Fruit fly (Drosophila melanogaster) whole organism, adult: Measurements from ENCODE around the gene CG34355.

Source experiments
- CG11617 ChIP-seq: fragments of 200-800 bp; sonication (Bioruptor generic); optimal IDR thresholded peaks from 2 replicates; lab custom pipeline; 2017; ENCODE audit warnings: mild to moderate bottlenecking, missing biosample characterization, missing genetic modification reagents, missing genetic modification characterization
- CG14711 ChIP-seq: fragments of 200-800 bp; sonication (Bioruptor generic); optimal IDR thresholded peaks from 2 replicates; lab custom pipeline; 2018; ENCODE audit warnings: missing biosample characterization, mild to moderate bottlenecking, missing genetic modification characterization, moderate library complexity
- CG7045 ChIP-seq: fragments of 200-800 bp; sonication (Bioruptor generic); optimal IDR thresholded peaks from 2 replicates; lab custom pipeline; 2017; ENCODE audit warnings: missing biosample characterization, mild to moderate bottlenecking, missing genetic modification characterization
- CG7101 ChIP-seq: fragments of 200-800 bp; sonication (Bioruptor generic); optimal IDR thresholded peaks from 2 replicates; lab custom pipeline; 2018; ENCODE audit warnings: missing biosample characterization, mild to moderate bottlenecking, missing genetic modification characterization, moderate library complexity
- Hr96 ChIP-seq: fragments of 200-800 bp; sonication (Bioruptor generic); optimal IDR thresholded peaks from 2 replicates; lab custom pipeline; 2016; ENCODE audit warnings: missing biosample characterization, missing genetic modification characterization
- Mnt ChIP-seq: fragments of 200-800 bp; sonication (Bioruptor generic); optimal IDR thresholded peaks from 2 replicates; lab custom pipeline; 2016; ENCODE audit warnings: missing biosample characterization, mild to moderate bottlenecking, missing genetic modification characterization
- bab1 ChIP-seq: fragments of 200-800 bp; sonication (Bioruptor generic); optimal IDR thresholded peaks from 3 replicates; lab custom pipeline; 2019; ENCODE audit warnings: missing biosample characterization, mild to moderate bottlenecking, missing genetic modification characterization, moderate library complexity
- cic ChIP-seq: fragments of 200-800 bp; sonication (Bioruptor generic); optimal IDR thresholded peaks from 2 replicates; lab custom pipeline; 2017; ENCODE audit warnings: missing biosample characterization, mild to moderate bottlenecking, missing genetic modification characterization, moderate library complexity
- kay ChIP-seq: fragments of 200-800 bp; sonication (Bioruptor generic); peaks from one replicate; lab custom pipeline; 2016; ENCODE audit warnings: missing biosample characterization, missing genetic modification characterization, borderline replicate concordance
- ovo ChIP-seq: fragments of 200-800 bp; sonication (Bioruptor generic); optimal IDR thresholded peaks from 2 replicates; lab custom pipeline; 2016; ENCODE audit warnings: missing biosample characterization, missing genetic modification characterization
- pad ChIP-seq: fragments of 200-800 bp; sonication (Bioruptor generic); optimal IDR thresholded peaks from 3 replicates; lab custom pipeline; 2017; ENCODE audit warnings: missing biosample characterization, missing genetic modification characterization, mild to moderate bottlenecking, moderate library complexity, missing genetic modification reagents
- tj ChIP-seq: fragments of 200-800 bp; sonication (Bioruptor generic); optimal IDR thresholded peaks from 3 replicates; lab custom pipeline; 2017; ENCODE audit warnings: missing biosample characterization, mild to moderate bottlenecking, missing genetic modification characterization, moderate library complexity
- toe ChIP-seq: fragments of 200-800 bp; sonication (Bioruptor generic); optimal IDR thresholded peaks from 2 replicates; lab custom pipeline; 2016; ENCODE audit warnings: missing biosample characterization, missing genetic modification characterization

DNA sequence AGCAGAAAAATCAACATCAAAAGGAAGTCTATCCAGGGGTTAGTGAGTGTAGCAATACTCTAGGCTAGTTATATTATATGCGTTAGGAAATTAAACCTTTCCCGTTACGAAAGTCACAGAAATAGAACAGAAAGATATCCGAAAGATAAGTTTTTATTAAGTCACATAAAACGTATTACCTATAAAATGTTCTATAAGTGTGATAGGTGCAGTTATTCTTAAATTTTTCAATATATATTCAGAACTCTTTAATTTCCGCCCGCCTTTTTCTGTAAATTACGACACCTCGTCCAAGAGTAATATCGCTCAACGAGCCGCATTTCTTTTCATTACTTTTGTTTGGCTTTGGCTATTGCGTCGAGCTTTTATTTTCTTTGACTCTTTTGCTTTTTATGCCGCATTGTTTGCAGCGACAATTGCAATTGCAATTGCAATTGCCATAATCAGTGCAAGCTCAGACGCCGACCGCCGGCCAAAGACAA lies 74.7 kb downstream of the CG34355 start:
- no peak for TF ChIP-seq bab1 (GFP tag; lab: Kevin White, UChicago)
- TF ChIP-seq tj (GFP tag; lab: Kevin White, UChicago), result no peak
- no peak for TF ChIP-seq CG11617 (GFP tag; lab: Kevin White, UChicago)
- no peak for TF ChIP-seq Mnt
- no peak for TF ChIP-seq toe (GFP tag; lab: Kevin White, UChicago)
- TF ChIP-seq CG7045 (GFP tag; lab: Kevin White, UChicago), result no peak
- TF ChIP-seq CG14711 (tag; lab: Kevin White, UChicago), result no peak
- TF ChIP-seq Hr96 (GFP tag; lab: Kevin White, UChicago), result no peak
- TF ChIP-seq kay (GFP tag; lab: Kevin White, UChicago), result no peak
- TF ChIP-seq pad, result no peak
- TF ChIP-seq CG7101 (tag; lab: Kevin White, UChicago), result no peak
- TF ChIP-seq ovo, result no peak
- TF ChIP-seq cic (GFP tag; lab: Kevin White, UChicago), result no peak
